Worm (Caenorhabditis elegans): ENCODE data around the gene snx-13.

DNA sequence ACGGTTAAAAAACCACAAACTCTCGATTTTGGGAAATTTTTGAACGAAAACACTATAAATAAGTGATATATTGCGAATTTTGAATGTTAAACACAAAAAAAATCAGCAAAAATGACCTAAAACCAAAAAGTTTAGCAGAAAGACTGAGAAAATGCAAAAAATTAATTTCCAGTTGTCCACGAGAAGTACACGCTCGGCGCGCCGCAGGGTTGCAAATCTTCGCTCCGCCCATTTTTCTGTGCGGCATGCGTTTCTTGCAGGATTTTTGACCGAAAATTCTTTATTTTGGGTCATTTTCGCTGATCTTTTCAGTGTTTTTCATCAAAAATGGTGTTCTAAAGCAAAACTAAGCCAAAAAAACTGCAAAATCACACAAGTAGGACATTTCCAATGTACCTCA, 2.4 kb downstream of the snx-13 start:
- TF ChIP-seq ztf-11 (tag; optimal IDR thresholded peaks at IDR 0.05) (no peak), nhr-237 (tag; optimal IDR thresholded peaks at IDR 0.05) (no peak), mls-2 (tag; optimal IDR thresholded peaks at IDR 0.05) (no peak), lin-32 (GFP tag; optimal IDR thresholded peaks at IDR 0.05) (no peak), lsy-2 (tag; optimal IDR thresholded peaks at IDR 0.05) (no peak), blmp-1 (tag; optimal IDR thresholded peaks at IDR 0.05) (no peak), ceh-83 (GFP tag; optimal IDR thresholded peaks at IDR 0.05) (no peak)

Data from whole organism, mixed stage, embryonic.